Worm (Caenorhabditis elegans) whole organism, mixed stage, embryonic: ENCODE data around the gene srt-13.
"Not testable (repeated sequence)": the region's sequence is repeated elsewhere in the genome, so short reads cannot be mapped to it uniquely, and the experiment has no call there.

Experiments used
- M03D4.4 ChIP-seq: sonication (generic microtip); optimal IDR thresholded peaks from 2 replicates; lab custom pipeline; 2017; ENCODE audit warnings: mild to moderate bottlenecking, missing genetic modification characterization, missing compliant biosample characterization
- bed-3 ChIP-seq: fragments of 200-800 bp; sonication (Bioruptor generic); optimal IDR thresholded peaks from 3 replicates; lab custom pipeline; 2018; ENCODE audit warnings: mild to moderate bottlenecking, missing genetic modification characterization, moderate library complexity, missing compliant biosample characterization
- blmp-1 ChIP-seq: fragments of 150-350 bp; optimal IDR thresholded peaks from 2 replicates; lab custom pipeline; 2014; ENCODE audit warnings: missing biosample characterization, missing genetic modification characterization
- ceh-39 ChIP-seq: fragments of 150-350 bp; optimal IDR thresholded peaks from 2 replicates; lab custom pipeline; 2014; ENCODE audit warnings: missing biosample characterization, missing genetic modification characterization
- ceh-43 ChIP-seq: fragments of 200-800 bp; sonication (Bioruptor generic); optimal IDR thresholded peaks from 2 replicates; lab custom pipeline; 2018; ENCODE audit warnings: mild to moderate bottlenecking, missing genetic modification characterization, moderate library complexity, missing compliant biosample characterization
- ces-1 ChIP-seq: fragments of 150-350 bp; optimal IDR thresholded peaks from 2 replicates; lab custom pipeline; 2014; ENCODE audit warnings: missing biosample characterization, missing genetic modification reagents, missing genetic modification characterization
- cnd-1 ChIP-seq: fragments of 200-800 bp; sonication (Bioruptor generic); optimal IDR thresholded peaks from 2 replicates; lab custom pipeline; 2018; ENCODE audit warnings: mild to moderate bottlenecking, missing genetic modification characterization, missing compliant biosample characterization
- drap-1 ChIP-seq: fragments of 200-800 bp; sonication (Bioruptor generic); optimal IDR thresholded peaks from 3 replicates; lab custom pipeline; 2018; ENCODE audit warnings: mild to moderate bottlenecking, missing genetic modification characterization, missing compliant biosample characterization
- elt-1 ChIP-seq: sonication (generic microtip); optimal IDR thresholded peaks from 2 replicates; lab custom pipeline; 2017; ENCODE audit warnings: missing genetic modification characterization, mild to moderate bottlenecking, missing compliant biosample characterization, antibody characterized with exemption, moderate library complexity, borderline replicate concordance; ENCODE audit not compliant: insufficient read depth
- elt-3 ChIP-seq: fragments of 150-350 bp; optimal IDR thresholded peaks from 2 replicates; lab custom pipeline; 2014; ENCODE audit warnings: missing biosample characterization, missing genetic modification characterization
- flh-1 ChIP-seq: fragments of 200-800 bp; sonication (Bioruptor generic); optimal IDR thresholded peaks from 2 replicates; lab custom pipeline; 2018; ENCODE audit warnings: mild to moderate bottlenecking, missing genetic modification characterization, moderate library complexity, missing compliant biosample characterization
- hlh-1 ChIP-seq: fragments of 150-350 bp; optimal IDR thresholded peaks from 2 replicates; lab custom pipeline; 2014; ENCODE audit warnings: missing biosample characterization, missing genetic modification reagents, missing genetic modification characterization
- lin-13 ChIP-seq: fragments of 150-350 bp; optimal IDR thresholded peaks from 2 replicates; lab custom pipeline; 2014; ENCODE audit warnings: missing biosample characterization, missing genetic modification characterization
- lin-32 ChIP-seq: fragments of 200-800 bp; sonication (Bioruptor generic); optimal IDR thresholded peaks from 2 replicates; lab custom pipeline; 2018; ENCODE audit warnings: mild to moderate bottlenecking, missing genetic modification characterization, missing compliant biosample characterization
- lsy-2 ChIP-seq: fragments of 150-350 bp; optimal IDR thresholded peaks from 2 replicates; lab custom pipeline; 2014; ENCODE audit warnings: missing biosample characterization, missing genetic modification characterization
- mep-1 ChIP-seq: fragments of 150-350 bp; optimal IDR thresholded peaks from 2 replicates; lab custom pipeline; 2017; ENCODE audit warnings: missing biosample characterization, missing genetic modification reagents, missing genetic modification characterization, inconsistent platforms
- mls-2 ChIP-seq: sonication (generic microtip); optimal IDR thresholded peaks from 2 replicates; lab custom pipeline; 2016; ENCODE audit warnings: mild to moderate bottlenecking, missing genetic modification characterization, moderate library complexity, missing compliant biosample characterization
- nhr-12 ChIP-seq: fragments of 150-350 bp; optimal IDR thresholded peaks from 2 replicates; lab custom pipeline; 2014; ENCODE audit warnings: missing biosample characterization, missing genetic modification characterization
- nhr-2 ChIP-seq: fragments of 150-350 bp; optimal IDR thresholded peaks from 2 replicates; lab custom pipeline; 2014; ENCODE audit warnings: missing biosample characterization, missing genetic modification characterization
- nhr-237 ChIP-seq: fragments of 150-350 bp; optimal IDR thresholded peaks from 2 replicates; lab custom pipeline; 2014; ENCODE audit warnings: missing biosample characterization, missing genetic modification characterization
- nhr-76 ChIP-seq: sonication (generic microtip); optimal IDR thresholded peaks from 2 replicates; lab custom pipeline; 2017; ENCODE audit warnings: missing biosample characterization, missing genetic modification characterization
- sem-2 ChIP-seq: fragments of 200-800 bp; sonication (Bioruptor generic); optimal IDR thresholded peaks from 2 replicates; lab custom pipeline; 2018; ENCODE audit warnings: mild to moderate bottlenecking, missing genetic modification characterization, missing compliant biosample characterization
- sptf-1 ChIP-seq: sonication (generic microtip); optimal IDR thresholded peaks from 2 replicates; lab custom pipeline; 2017; ENCODE audit warnings: mild to moderate bottlenecking, missing genetic modification characterization, moderate library complexity, missing compliant biosample characterization
- tbx-8 ChIP-seq: fragments of 200-800 bp; sonication (Bioruptor generic); optimal IDR thresholded peaks from 2 replicates; lab custom pipeline; 2018; ENCODE audit warnings: mild to moderate bottlenecking, missing genetic modification characterization, moderate library complexity, missing compliant biosample characterization
- unc-39 ChIP-seq: fragments of 150-350 bp; optimal IDR thresholded peaks from 2 replicates; lab custom pipeline; 2014; ENCODE audit warnings: missing biosample characterization, missing genetic modification characterization
- zip-8 ChIP-seq: fragments of 150-350 bp; optimal IDR thresholded peaks from 2 replicates; lab custom pipeline; 2014; ENCODE audit warnings: missing biosample characterization, missing genetic modification characterization
- ztf-11 ChIP-seq: fragments of 150-350 bp; optimal IDR thresholded peaks from 2 replicates; lab custom pipeline; 2014; ENCODE audit warnings: missing biosample characterization, missing genetic modification characterization

Gene srt-13

DNA sequence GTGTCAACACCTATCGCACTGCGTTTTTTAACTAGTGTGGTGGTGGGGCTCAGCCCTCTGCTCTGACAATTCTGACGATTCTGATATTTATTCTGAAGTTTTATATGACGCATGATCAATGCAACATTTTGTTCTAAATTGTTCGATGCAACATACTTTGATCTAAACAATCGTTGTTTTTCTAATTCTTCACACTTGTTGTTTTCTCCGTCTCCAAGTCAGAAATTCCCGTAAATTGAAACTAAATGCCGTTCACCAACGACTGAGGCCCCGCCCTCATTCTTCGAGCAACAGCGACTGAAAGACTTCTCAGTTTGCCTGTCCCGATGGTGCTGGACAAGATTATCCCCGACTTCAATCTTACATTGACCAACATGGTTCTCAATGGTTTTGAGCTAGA lies 34.8 kb upstream of the srt-13 start, which contains the start of gene srt-19:
srt-19 (plus strand) TSS at position 301 of the 400 bp plus-strand sequence.
- not testable (repeated sequence) for TF ChIP-seq flh-1; lin-13 (tag; lab: Kevin White, UChicago); cnd-1 (tag; lab: Kevin White, UChicago)

DNA sequence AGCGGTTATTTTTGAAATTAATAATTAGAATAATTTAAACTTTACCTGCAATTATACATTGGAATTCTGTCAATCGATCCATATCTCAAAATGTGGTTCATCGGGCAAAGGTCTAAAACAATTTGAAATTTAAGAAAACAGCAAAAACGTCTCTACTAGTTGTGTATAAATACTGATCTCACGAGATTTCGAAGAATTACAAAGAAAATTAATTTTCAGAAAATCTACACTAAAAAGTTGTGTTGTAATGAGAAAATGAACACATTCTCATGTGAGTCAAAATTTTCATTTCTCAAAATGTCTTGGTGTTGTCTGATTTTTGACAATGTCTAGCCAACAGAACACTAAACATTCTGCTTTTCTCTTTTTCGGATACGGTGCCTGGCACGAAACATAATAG lies 31.8 kb upstream of the srt-13 start, which contains the start of gene srt-37:
srt-37 (minus strand) TSS at position 101 of the 400 bp plus-strand sequence.
- not testable (repeated sequence) for TF ChIP-seq ces-1; flh-1; zip-8 (tag; lab: Kevin White, UChicago)

DNA sequence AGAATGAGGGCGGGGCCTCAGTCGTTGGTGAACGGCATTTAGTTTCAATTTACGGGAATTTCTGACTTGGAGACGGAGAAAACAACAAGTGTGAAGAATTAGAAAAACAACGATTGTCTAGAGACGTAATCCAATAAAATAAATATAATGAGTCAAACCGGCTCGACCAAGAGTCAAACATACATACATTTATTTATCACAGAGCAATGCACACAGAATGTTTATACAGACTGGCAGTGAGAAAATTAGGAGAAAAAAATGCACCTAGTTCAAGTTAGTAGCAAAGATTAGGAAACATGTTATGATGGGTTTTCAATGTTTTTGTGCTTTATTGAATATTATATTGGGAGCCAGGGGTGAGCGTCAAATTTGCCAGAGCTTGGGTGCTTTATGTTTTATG lies 28.8 kb upstream of the srt-13 start, which contains the start of gene srt-20:
srt-20 (minus strand) TSS at position 101 of the 400 bp plus-strand sequence.
- not testable (repeated sequence) for TF ChIP-seq elt-1 (tag; lab: Kevin White, UChicago); ztf-11 (tag; lab: Kevin White, UChicago); sptf-1

DNA sequence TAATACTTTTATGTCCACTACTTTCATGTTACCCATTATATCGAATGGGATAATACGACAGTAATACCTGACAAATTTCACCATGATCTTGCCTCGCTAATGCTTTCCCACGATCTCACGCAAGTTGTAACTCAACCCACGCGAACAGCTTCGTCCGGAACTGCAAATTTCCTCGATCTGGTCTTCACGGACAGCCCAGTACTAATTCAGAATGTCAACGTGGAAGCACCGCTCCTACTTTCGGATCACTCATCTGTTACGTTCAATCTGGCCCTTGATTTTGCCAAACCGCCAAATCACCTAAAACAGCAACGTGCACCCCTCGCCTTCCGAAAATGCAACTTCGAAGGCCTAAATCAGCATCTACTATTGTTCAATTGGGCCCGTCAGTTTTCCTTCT lies 23.4 kb upstream of the srt-13 start:
- TF ChIP-seq zip-8 (tag; lab: Kevin White, UChicago) (no peak), M03D4.4 (tag; lab: Kevin White, UChicago) (no peak), nhr-2 (tag; lab: Kevin White, UChicago) (no peak), nhr-76 (no peak), mep-1 (no peak), sptf-1 (no peak), hlh-1 (tag; lab: Kevin White, UChicago) (no peak), bed-3 (GFP tag; lab: Kevin White, UChicago) (no peak), lsy-2 (no peak), lin-13 (tag; lab: Kevin White, UChicago) (no peak), unc-39 (tag; lab: Kevin White, UChicago) (no peak), nhr-237 (tag; lab: Kevin White, UChicago) (no peak)

DNA sequence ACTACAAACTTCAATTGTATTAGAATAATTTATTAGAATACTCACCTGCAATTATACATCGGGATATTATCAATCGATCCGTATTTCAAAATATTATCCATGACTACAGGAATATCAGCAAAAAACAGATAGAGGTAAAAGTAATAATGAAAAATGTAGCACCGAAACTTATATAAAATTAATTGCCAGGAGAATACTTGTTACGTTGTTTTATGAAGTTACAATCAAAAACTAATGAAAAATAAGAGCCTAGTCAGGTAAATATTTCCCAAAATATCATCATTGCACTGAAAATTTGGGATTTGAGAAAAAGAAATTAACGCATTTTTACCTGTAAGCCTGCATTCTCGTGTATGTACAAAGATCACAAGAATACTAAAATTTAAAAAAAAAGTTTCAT lies 21.3 kb upstream of the srt-13 start, which contains the start of gene srt-38:
srt-38 (minus strand) TSS at position 101 of the 400 bp plus-strand sequence.
- TF ChIP-seq sem-2 (GFP tag; lab: Kevin White, UChicago); elt-1 (tag; lab: Kevin White, UChicago); bed-3 (GFP tag; lab: Kevin White, UChicago): not testable (repeated sequence)

DNA sequence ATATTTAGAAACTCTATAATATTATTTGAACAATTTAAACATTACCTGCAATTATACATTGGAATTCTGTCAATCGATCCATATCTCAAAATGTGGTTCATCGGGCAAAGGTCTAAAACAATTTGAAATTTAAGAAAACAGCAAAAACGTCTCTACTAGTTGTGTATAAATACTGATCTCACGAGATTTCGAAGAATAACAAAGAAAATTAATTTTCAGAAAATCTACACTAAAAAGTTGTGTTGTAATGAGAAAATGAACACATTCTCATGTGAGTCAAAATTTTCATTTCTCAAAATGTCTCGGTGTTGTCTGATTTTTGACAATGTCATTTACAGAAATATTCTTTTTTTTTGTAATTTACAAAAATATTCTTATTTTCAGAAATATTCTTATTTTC lies 18.3 kb upstream of the srt-13 start, which contains the start of gene srt-36:
srt-36 (minus strand) TSS at position 101 of the 400 bp plus-strand sequence.
- TF ChIP-seq nhr-237 (tag; lab: Kevin White, UChicago); tbx-8 (GFP tag; lab: Kevin White, UChicago); hlh-1 (tag; lab: Kevin White, UChicago): not testable (repeated sequence)
- TF ChIP-seq, all 35 proteins: peak for 0; not testable (repeated sequence) for 35

DNA sequence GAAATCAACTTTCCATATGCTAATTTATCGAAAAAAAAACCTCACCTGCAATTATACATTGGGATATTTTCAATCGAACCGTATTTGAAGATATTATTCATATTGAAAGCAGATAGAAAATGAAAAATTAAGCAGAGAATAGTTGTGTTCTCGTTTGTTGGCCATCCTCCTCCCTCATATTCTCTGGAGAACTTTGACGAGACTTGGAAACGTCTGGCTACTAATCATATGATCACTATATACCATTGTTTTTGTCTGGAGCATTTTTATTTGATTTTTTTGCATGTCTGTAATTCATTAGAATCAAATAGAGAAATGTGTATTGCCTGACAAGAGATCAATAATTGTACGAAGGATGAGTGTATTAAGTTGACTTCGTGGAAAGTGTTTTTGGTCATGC lies 14.6 kb upstream of the srt-13 start, which contains the start of gene srt-35:
srt-35 (minus strand) TSS at position 101 of the 400 bp plus-strand sequence.
- TF ChIP-seq blmp-1 (tag; lab: Kevin White, UChicago) (no peak), ceh-39 (tag; lab: Kevin White, UChicago) (no peak), lin-13 (tag; lab: Kevin White, UChicago) (no peak), zip-8 (tag; lab: Kevin White, UChicago) (no peak), elt-3 (no peak), unc-39 (tag; lab: Kevin White, UChicago) (no peak), flh-1 (no peak), nhr-12 (tag; lab: Kevin White, UChicago) (no peak), drap-1 (GFP tag; lab: Kevin White, UChicago) (no peak), ceh-43 (GFP tag; lab: Kevin White, UChicago) (no peak), mls-2 (tag; lab: Kevin White, UChicago) (no peak), lin-32 (GFP tag; lab: Kevin White, UChicago) (no peak)
